Fruit fly (Drosophila melanogaster) whole organism, wandering third instar larva: ENCODE measurements around the gene CG8673.

Source experiments
- Abd-B ChIP-seq: fragments of >200 bp; optimal IDR thresholded peaks from 2 replicates; lab custom pipeline; 2017; ENCODE audit warnings: missing biosample characterization, missing genetic modification characterization
- Hr78 ChIP-seq: fragments of >200 bp; optimal IDR thresholded peaks from 2 replicates; lab custom pipeline; 2017; ENCODE audit warnings: missing biosample characterization, missing genetic modification characterization
- Jra ChIP-seq: sonication (Bioruptor generic); optimal IDR thresholded peaks from 2 replicates; lab custom pipeline; 2016; ENCODE audit warnings: missing biosample characterization, missing genetic modification characterization
- Myc ChIP-seq: fragments of >200 bp; optimal IDR thresholded peaks from 2 replicates; lab custom pipeline; 2017
- brk ChIP-seq: fragments of 200-800 bp; sonication (Bioruptor generic); optimal IDR thresholded peaks from 2 replicates; lab custom pipeline; 2016; ENCODE audit warnings: missing biosample characterization, mild to moderate bottlenecking, missing genetic modification characterization
- dl ChIP-seq, 2 experiments: fragments of 175-275, 200-275 bp in 1 of 2; fragments of 200-275 bp in 1 of 2; sonication (Bioruptor generic); optimal IDR thresholded peaks; lab custom pipeline; 2018; ENCODE audit warnings: mild to moderate bottlenecking in 2 of 2, missing biosample characterization in 2 of 2, missing genetic modification characterization in 2 of 2, moderate library complexity in 2 of 2; ENCODE audit not compliant: partially characterized antibody in 2 of 2, insufficient read depth in 1 of 2
- ey ChIP-seq: fragments of 200-800 bp; sonication (Bioruptor generic); optimal IDR thresholded peaks from 2 replicates; lab custom pipeline; 2016; ENCODE audit warnings: missing biosample characterization, missing genetic modification characterization
- pan ChIP-seq: fragments of >200 bp; optimal IDR thresholded peaks from 2 replicates; lab custom pipeline; 2017
- psq ChIP-seq: fragments of 200-800 bp; sonication (Bioruptor generic); optimal IDR thresholded peaks from 3 replicates; lab custom pipeline; 2017; ENCODE audit warnings: missing biosample characterization, mild to moderate bottlenecking, missing genetic modification characterization, moderate library complexity
- woc ChIP-seq: sonication (Bioruptor generic); optimal IDR thresholded peaks from 2 replicates; lab custom pipeline; 2016; ENCODE audit warnings: missing biosample characterization, mild to moderate bottlenecking, missing genetic modification characterization

dm6 chr2L:8087468-8087789, 36.7 kb upstream of the CG8673 start:
- TF ChIP-seq dl (GFP tag; optimal IDR thresholded peaks at IDR 0.05; lab: Kevin White, UChicago; ENCODE audit: insufficient read depth in 1 of 2, partially characterized antibody in 2 of 2) = no peak
- TF ChIP-seq psq (GFP tag; lab: Kevin White, UChicago) = no peak
- TF ChIP-seq ey (GFP tag; lab: Kevin White, UChicago) = no peak
- TF ChIP-seq Abd-B (GFP tag; lab: Kevin White, UChicago) = no peak
- no peak for TF ChIP-seq brk
- TF ChIP-seq Hr78 (GFP tag; lab: Kevin White, UChicago) = no peak
- TF ChIP-seq woc (GFP tag; lab: Kevin White, UChicago) = no peak
- no peak for TF ChIP-seq Myc (lab: Kevin White, UChicago)
- no peak for TF ChIP-seq Jra
- TF ChIP-seq pan (lab: Kevin White, UChicago) = no peak
